Worm (Caenorhabditis elegans) whole organism, early embryonic: ENCODE data around the gene npp-20.

Source experiments
- B0310.2 ChIP-seq: sonication (generic microtip); optimal IDR thresholded peaks from 2 replicates; lab custom pipeline; 2016; ENCODE audit warnings: mild to moderate bottlenecking, missing genetic modification characterization, missing compliant biosample characterization
- F13C5.2 ChIP-seq: sonication (generic microtip); optimal IDR thresholded peaks from 2 replicates; lab custom pipeline; 2017; ENCODE audit warnings: mild to moderate bottlenecking, missing genetic modification characterization, inconsistent platforms, missing compliant biosample characterization
- aly-1 ChIP-seq: sonication (generic microtip); optimal IDR thresholded peaks from 2 replicates; lab custom pipeline; 2016; ENCODE audit warnings: missing genetic modification characterization, missing compliant biosample characterization
- ama-1 ChIP-seq: fragments of 150-350 bp; optimal IDR thresholded peaks from 2 replicates; lab custom pipeline; 2014
- ceh-13 ChIP-seq: fragments of 200-800 bp; sonication (Bioruptor generic); optimal IDR thresholded peaks from 2 replicates; lab custom pipeline; 2018; ENCODE audit warnings: mild to moderate bottlenecking, missing genetic modification characterization, missing compliant biosample characterization
- ceh-36 ChIP-seq: sonication (generic microtip); optimal IDR thresholded peaks from 2 replicates; lab custom pipeline; 2016; ENCODE audit warnings: missing genetic modification characterization, inconsistent platforms, missing compliant biosample characterization
- ets-7 ChIP-seq: sonication (generic microtip); optimal IDR thresholded peaks from 2 replicates; lab custom pipeline; 2016; ENCODE audit warnings: missing genotype, missing genetic modification characterization, missing compliant biosample characterization
- flt-1 ChIP-seq: fragments of 200-800 bp; sonication (Bioruptor generic); IDR thresholded peaks from 2 replicates; pipeline ENCODE4 v1.3.6; 2022; ENCODE audit warnings: missing genetic modification characterization, missing compliant biosample characterization
- hmbx-1 ChIP-seq: sonication (generic microtip); optimal IDR thresholded peaks from 2 replicates; lab custom pipeline; 2016; ENCODE audit warnings: mild to moderate bottlenecking, missing genetic modification characterization, missing compliant biosample characterization
- hmg-4 ChIP-seq: fragments of 200-800 bp; sonication (Bioruptor generic); optimal IDR thresholded peaks from 2 replicates; lab custom pipeline; 2018; ENCODE audit warnings: mild to moderate bottlenecking, missing genetic modification characterization, missing compliant biosample characterization
- hnd-1 ChIP-seq: sonication (generic microtip); optimal IDR thresholded peaks from 2 replicates; lab custom pipeline; 2016; ENCODE audit warnings: missing genetic modification characterization, missing compliant biosample characterization
- pes-1 ChIP-seq: fragments of 200-800 bp; sonication (Bioruptor generic); IDR thresholded peaks from 2 replicates; pipeline ENCODE4 v1.3.6; 2022; ENCODE audit warnings: missing genetic modification reagents, missing genetic modification characterization, missing compliant biosample characterization
- scrt-1 ChIP-seq: fragments of 200-800 bp; sonication (Bioruptor generic); IDR thresholded peaks from 2 replicates; pipeline ENCODE4 v1.3.6; 2022; ENCODE audit warnings: missing genetic modification characterization, missing compliant biosample characterization
- sea-1 ChIP-seq: fragments of 200-800 bp; sonication (Bioruptor generic); conservative IDR thresholded peaks from 2 replicates; pipeline ENCODE4 v1.3.6; 2022; ENCODE audit warnings: missing genetic modification characterization, missing compliant biosample characterization
- tbx-11 ChIP-seq: fragments of 200-800 bp; sonication (Bioruptor generic); IDR thresholded peaks from 2 replicates; pipeline ENCODE4 v1.3.6; 2022; ENCODE audit warnings: missing genetic modification characterization, missing compliant biosample characterization
- tbx-37 ChIP-seq: fragments of 200-800 bp; sonication (Bioruptor generic); conservative IDR thresholded peaks from 2 replicates; pipeline ENCODE4 v1.3.6; 2022; ENCODE audit warnings: missing genetic modification reagents, missing genetic modification characterization, missing compliant biosample characterization
- tra-4 ChIP-seq: sonication (generic microtip); optimal IDR thresholded peaks from 2 replicates; lab custom pipeline; 2017; ENCODE audit warnings: missing genetic modification characterization, missing compliant biosample characterization

The npp-20 gene

ce11 chrIV:1496017-1496678 lies at the start of gene npp-20:
Gene npp-20, minus strand, starts transcription at chrIV:1496022.
- no peak for TF ChIP-seq tra-4 (tag; lab: Kevin White, UChicago)
- TF ChIP-seq pes-1 (GFP tag; lab: Robert Waterston, UW) = no peak
- TF ChIP-seq tbx-37 (GFP tag; lab: Robert Waterston, UW) = no peak
- no peak for TF ChIP-seq scrt-1 (GFP tag; lab: Robert Waterston, UW)
- no peak for TF ChIP-seq tbx-11 (GFP tag; lab: Robert Waterston, UW)
- no peak for TF ChIP-seq hmbx-1 (tag; lab: Kevin White, UChicago)
- no peak for TF ChIP-seq ets-7 (tag; lab: Kevin White, UChicago)
- no peak for TF ChIP-seq flt-1 (GFP tag; lab: Robert Waterston, UW)
- TF ChIP-seq B0310.2 (tag; lab: Kevin White, UChicago) = no peak
- TF ChIP-seq F13C5.2 = no peak
- no peak for TF ChIP-seq hnd-1 (tag; lab: Kevin White, UChicago)
- no peak for TF ChIP-seq ceh-36
- TF ChIP-seq sea-1 = no peak
- no peak for TF ChIP-seq ceh-13 (GFP tag; lab: Kevin White, UChicago)
- TF ChIP-seq hmg-4 (GFP tag; lab: Kevin White, UChicago) = no peak
- TF ChIP-seq ama-1 (lab: Kevin White, UChicago) = no peak
- no peak for TF ChIP-seq aly-1 (tag; lab: Kevin White, UChicago)

DNA sequence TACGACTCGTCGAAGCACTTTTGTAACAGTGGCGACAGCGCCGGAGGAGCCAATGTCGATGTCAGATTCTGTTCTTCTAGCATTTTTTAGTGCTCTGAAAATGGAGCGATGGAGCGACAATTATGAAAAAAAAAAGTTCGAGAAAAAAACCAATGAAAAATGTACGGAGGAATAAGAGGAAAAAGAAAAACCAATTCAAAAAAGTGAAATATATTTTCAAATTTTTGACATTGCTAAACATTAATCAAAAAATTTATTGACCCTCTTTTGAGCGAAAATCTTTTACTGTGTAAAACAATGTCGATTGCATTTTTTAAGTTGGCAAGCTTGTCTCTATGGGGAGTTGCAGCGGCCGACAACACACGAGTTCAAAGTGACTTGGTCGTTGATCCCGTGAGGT lies 40.5 kb upstream of the npp-20 start, which contains the start of gene K03H6.5:
TSS of gene K03H6.5 (minus strand) at position 101 of the 400 bp plus-strand sequence.
- TF ChIP-seq tra-4 (tag; lab: Kevin White, UChicago) (no peak), pes-1 (GFP tag; lab: Robert Waterston, UW) (no peak), ets-7 (tag; lab: Kevin White, UChicago) (no peak), hmbx-1 (tag; lab: Kevin White, UChicago) (no peak)

ce11 chrIV:1523418-1523817 lies 27.6 kb upstream of the npp-20 start, which contains the start of gene K03H6.1:
Gene K03H6.1, plus strand, starts transcription at chrIV:1523718.
- TF ChIP-seq flt-1 (GFP tag; lab: Robert Waterston, UW) (no peak), sea-1 (no peak), tbx-11 (GFP tag; lab: Robert Waterston, UW) (no peak), ceh-36 (no peak), ets-7 (tag; lab: Kevin White, UChicago) (no peak), pes-1 (GFP tag; lab: Robert Waterston, UW) (no peak), hmg-4 (GFP tag; lab: Kevin White, UChicago) (no peak), B0310.2 (tag; lab: Kevin White, UChicago) (no peak), F13C5.2 (no peak), ama-1 (lab: Kevin White, UChicago) (no peak), aly-1 (tag; lab: Kevin White, UChicago) (no peak), scrt-1 (GFP tag; lab: Robert Waterston, UW) (no peak)

- TF ChIP-seq ceh-36 (no peak), hmbx-1 (tag; lab: Kevin White, UChicago) (no peak), ama-1 (lab: Kevin White, UChicago) (no peak), aly-1 (tag; lab: Kevin White, UChicago) (no peak), tra-4 (tag; lab: Kevin White, UChicago) (no peak), B0310.2 (tag; lab: Kevin White, UChicago) (no peak), ets-7 (tag; lab: Kevin White, UChicago) (no peak), tbx-37 (GFP tag; lab: Robert Waterston, UW) (no peak), ceh-13 (GFP tag; lab: Kevin White, UChicago) (no peak), tbx-11 (GFP tag; lab: Robert Waterston, UW) (no peak)
Measured at ce11 chrIV:1522358-1522757, 26.5 kb upstream of the npp-20 start.

ce11 chrIV:1521224-1521623 lies 25.4 kb upstream of the npp-20 start, which contains the start of gene K03H6.4:
Gene K03H6.4, minus strand, starts transcription at chrIV:1521324.
- no peak for TF ChIP-seq scrt-1 (GFP tag; lab: Robert Waterston, UW)
- TF ChIP-seq ceh-13 (GFP tag; lab: Kevin White, UChicago) = no peak
- no peak for TF ChIP-seq sea-1
- no peak for TF ChIP-seq hnd-1 (tag; lab: Kevin White, UChicago)
- no peak for TF ChIP-seq ama-1 (lab: Kevin White, UChicago)
- TF ChIP-seq F13C5.2 = no peak
- no peak for TF ChIP-seq pes-1 (GFP tag; lab: Robert Waterston, UW)
- no peak for TF ChIP-seq aly-1 (tag; lab: Kevin White, UChicago)
- no peak for TF ChIP-seq tbx-11 (GFP tag; lab: Robert Waterston, UW)

DNA sequence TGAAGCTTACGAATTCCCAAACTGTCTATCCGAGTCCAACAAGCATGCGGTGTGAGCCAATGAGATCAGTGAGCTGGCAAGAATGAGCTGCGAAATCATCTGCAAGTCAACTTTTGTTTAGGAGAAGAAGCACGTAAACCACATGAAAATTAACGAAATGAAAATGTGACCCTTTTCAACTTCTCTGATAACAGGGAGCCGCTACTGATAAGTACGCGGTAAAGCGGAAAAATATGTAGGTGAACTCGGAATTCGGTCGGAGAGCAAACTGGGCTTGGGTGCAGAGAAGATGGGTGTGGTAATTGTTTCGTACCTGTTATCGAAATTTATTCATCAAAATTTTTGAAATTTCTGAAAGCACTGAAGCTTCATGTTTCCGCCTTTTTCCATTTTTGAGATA lies 20.7 kb upstream of the npp-20 start, which contains the start of gene clec-172:
TSS of gene clec-172 (minus strand) at position 101 of the 400 bp plus-strand sequence.
- TF ChIP-seq scrt-1 (GFP tag; lab: Robert Waterston, UW) (no peak), hmbx-1 (tag; lab: Kevin White, UChicago) (no peak), ets-7 (tag; lab: Kevin White, UChicago) (no peak), ceh-13 (GFP tag; lab: Kevin White, UChicago) (no peak), B0310.2 (tag; lab: Kevin White, UChicago) (no peak), F13C5.2 (no peak), sea-1 (no peak)

DNA sequence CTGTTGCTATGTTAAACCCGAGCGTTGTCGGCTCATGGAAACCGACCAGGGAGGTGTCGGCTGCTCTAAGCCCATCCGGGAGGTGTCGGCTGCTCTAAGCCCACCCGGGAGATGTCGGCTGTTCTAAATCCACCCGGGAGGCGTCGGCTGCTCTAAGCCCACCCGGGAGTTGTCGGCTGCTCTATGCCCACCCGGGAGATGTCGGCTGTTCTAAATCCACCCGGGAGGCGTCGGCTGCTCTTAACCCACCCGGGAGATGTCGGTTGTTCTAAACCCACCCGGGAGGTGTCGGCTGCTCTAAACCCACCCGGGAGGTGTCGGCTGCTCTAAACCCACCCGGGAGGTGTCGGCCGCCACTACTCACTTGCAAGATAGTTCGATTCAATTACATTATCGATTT lies 20.1 kb upstream of the npp-20 start:
- no peak for TF ChIP-seq B0310.2 (tag; lab: Kevin White, UChicago)
- no peak for TF ChIP-seq ets-7 (tag; lab: Kevin White, UChicago)

DNA sequence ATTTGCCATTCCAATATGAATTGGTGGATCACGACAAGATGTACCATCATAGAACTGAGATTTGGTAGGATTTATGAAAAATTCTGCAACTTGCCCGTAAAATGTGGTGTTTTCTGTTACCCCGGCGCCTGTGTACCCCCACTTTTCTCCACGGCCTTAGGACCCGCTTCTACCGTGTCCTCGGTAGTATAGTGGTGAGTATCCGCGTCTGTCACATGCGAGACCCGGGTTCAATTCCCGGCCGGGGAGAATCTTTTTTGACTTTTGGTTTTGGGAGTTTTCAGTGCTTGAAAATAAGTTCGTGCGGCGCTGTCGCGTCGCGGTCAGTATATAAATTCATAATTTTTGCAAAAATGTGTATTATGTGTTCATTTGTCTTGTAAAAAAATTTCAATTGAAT lies 18.6 kb upstream of the npp-20 start:
- TF ChIP-seq ceh-36 (no peak), hmg-4 (GFP tag; lab: Kevin White, UChicago) (no peak), tra-4 (tag; lab: Kevin White, UChicago) (no peak), tbx-37 (GFP tag; lab: Robert Waterston, UW) (no peak), aly-1 (tag; lab: Kevin White, UChicago) (no peak), hmbx-1 (tag; lab: Kevin White, UChicago) (no peak), flt-1 (GFP tag; lab: Robert Waterston, UW) (peak; percentile 51), B0310.2 (tag; lab: Kevin White, UChicago) (no peak), pes-1 (GFP tag; lab: Robert Waterston, UW) (peak; percentile 69), F13C5.2 (no peak), hnd-1 (tag; lab: Kevin White, UChicago) (no peak), ama-1 (lab: Kevin White, UChicago) (no peak), scrt-1 (GFP tag; lab: Robert Waterston, UW) (0 out of 2 replicates have a peak, but pooled peaks have one; percentile 56), sea-1 (peak; percentile 66; the same call in 1 of the 2 replicates), ets-7 (tag; lab: Kevin White, UChicago) (no peak), tbx-11 (GFP tag; lab: Robert Waterston, UW) (peak; percentile 72), ceh-13 (GFP tag; lab: Kevin White, UChicago) (no peak)
